Worm (Caenorhabditis elegans) whole organism, L3 larva: ENCODE results near the gene ubc-15.

Experiments
- R02D3.7 ChIP-seq: fragments of 150-350 bp; optimal IDR thresholded peaks from 2 replicates; lab custom pipeline; 2014; ENCODE audit warnings: missing biosample characterization, missing genetic modification characterization
- ZK546.5 ChIP-seq: sonication (generic microtip); optimal IDR thresholded peaks from 2 replicates; lab custom pipeline; 2017; ENCODE audit warnings: missing biosample characterization, missing genetic modification characterization
- aly-2 ChIP-seq: fragments of 150-350 bp; optimal IDR thresholded peaks from 2 replicates; lab custom pipeline; 2014; ENCODE audit warnings: missing biosample characterization, missing genetic modification characterization
- ama-1 ChIP-seq: fragments of 150-350 bp; optimal IDR thresholded peaks from 2 replicates; lab custom pipeline; 2018
- ceh-16 ChIP-seq: sonication (generic microtip); optimal IDR thresholded peaks from 2 replicates; lab custom pipeline; 2017; ENCODE audit warnings: missing biosample characterization, missing genetic modification characterization
- ceh-28 ChIP-seq: fragments of 150-350 bp; optimal IDR thresholded peaks from 2 replicates; lab custom pipeline; 2014; ENCODE audit warnings: missing biosample characterization, missing genetic modification reagents, missing genetic modification characterization
- ceh-9 ChIP-seq: sonication (generic microtip); optimal IDR thresholded peaks from 2 replicates; lab custom pipeline; 2018; ENCODE audit warnings: missing biosample characterization, missing genetic modification characterization
- daf-12 ChIP-seq: fragments of 150-350 bp; optimal IDR thresholded peaks from 2 replicates; lab custom pipeline; 2014; ENCODE audit warnings: missing biosample characterization, missing genetic modification reagents, missing genetic modification characterization
- egl-5 ChIP-seq: fragments of 150-350 bp; optimal IDR thresholded peaks from 2 replicates; lab custom pipeline; 2017; ENCODE audit warnings: missing biosample characterization, missing genetic modification reagents, missing genetic modification characterization, inconsistent platforms
- elt-1 ChIP-seq: fragments of 150-350 bp; optimal IDR thresholded peaks from 2 replicates; lab custom pipeline; 2014; ENCODE audit warnings: missing biosample characterization, missing genetic modification characterization
- elt-3 ChIP-seq, 3 experiments: fragments of 150-350 bp in 1 of 3; sonication (generic microtip) in 2 of 3; optimal IDR thresholded peaks; 2 replicates in 2 of 3; 4 replicates in 1 of 3; lab custom pipeline; 2014 to 2017; ENCODE audit warnings: missing biosample characterization in 3 of 3, missing genetic modification characterization in 3 of 3
- eor-1 ChIP-seq, 2 experiments: fragments of 150-350 bp; optimal IDR thresholded peaks; 2 replicates each; lab custom pipeline; 2014 to 2018; ENCODE audit warnings: missing biosample characterization in 2 of 2, missing genetic modification characterization in 2 of 2
- fkh-10 ChIP-seq: sonication (generic microtip); optimal IDR thresholded peaks from 2 replicates; lab custom pipeline; 2017; ENCODE audit warnings: missing biosample characterization, missing genetic modification reagents, missing genetic modification characterization
- fkh-2 ChIP-seq: fragments of 150-350 bp; optimal IDR thresholded peaks from 2 replicates; lab custom pipeline; 2014; ENCODE audit warnings: missing biosample characterization, missing genetic modification reagents, missing genetic modification characterization
- fos-1 ChIP-seq: fragments of 150-350 bp; optimal IDR thresholded peaks from 2 replicates; lab custom pipeline; 2014; ENCODE audit warnings: missing biosample characterization, missing genetic modification characterization
- hmg-11 ChIP-seq: sonication (generic microtip); optimal IDR thresholded peaks from 2 replicates; lab custom pipeline; 2016; ENCODE audit warnings: missing genetic modification characterization, missing compliant biosample characterization
- jun-1 ChIP-seq: fragments of 150-350 bp; optimal IDR thresholded peaks from 2 replicates; lab custom pipeline; 2014; ENCODE audit warnings: missing biosample characterization, missing genetic modification reagents, missing genetic modification characterization
- lin-15B ChIP-seq: fragments of 150-350 bp; optimal IDR thresholded peaks from 2 replicates; lab custom pipeline; 2014; ENCODE audit warnings: missing biosample characterization, missing genetic modification characterization
- lin-39 ChIP-seq: fragments of 150-350 bp; optimal IDR thresholded peaks from 2 replicates; lab custom pipeline; 2018; ENCODE audit warnings: missing biosample characterization, missing genetic modification reagents, missing genetic modification characterization
- mdl-1 ChIP-seq: fragments of 150-350 bp; optimal IDR thresholded peaks from 2 replicates; lab custom pipeline; 2014; ENCODE audit warnings: missing biosample characterization, missing genetic modification characterization
- mml-1 ChIP-seq: fragments of 150-350 bp; sonication (generic microtip); optimal IDR thresholded peaks from 3 replicates; lab custom pipeline; 2014; ENCODE audit warnings: missing biosample characterization, missing genetic modification characterization
- nhr-11 ChIP-seq: fragments of 150-350 bp; optimal IDR thresholded peaks from 2 replicates; lab custom pipeline; 2014; ENCODE audit warnings: missing biosample characterization, missing genetic modification characterization
- nhr-23 ChIP-seq: fragments of 150-350 bp; optimal IDR thresholded peaks from 2 replicates; lab custom pipeline; 2014; ENCODE audit warnings: missing biosample characterization, missing genetic modification reagents, missing genetic modification characterization
- nhr-237 ChIP-seq: fragments of 150-350 bp; optimal IDR thresholded peaks from 2 replicates; lab custom pipeline; 2014; ENCODE audit warnings: missing biosample characterization, missing genetic modification characterization
- nhr-25 ChIP-seq: sonication (generic microtip); optimal IDR thresholded peaks from 2 replicates; lab custom pipeline; 2017; ENCODE audit warnings: missing biosample characterization, missing genetic modification characterization
- nhr-28 ChIP-seq: fragments of 150-350 bp; optimal IDR thresholded peaks from 2 replicates; lab custom pipeline; 2014; ENCODE audit warnings: missing biosample characterization, missing genetic modification characterization
- nhr-43 ChIP-seq: sonication (generic microtip); optimal IDR thresholded peaks from 2 replicates; lab custom pipeline; 2016; ENCODE audit warnings: mild to moderate bottlenecking, missing genetic modification characterization, missing compliant biosample characterization; ENCODE audit not compliant: poor library complexity, severe bottlenecking
- nhr-67 ChIP-seq: fragments of 150-350 bp; optimal IDR thresholded peaks from 2 replicates; lab custom pipeline; 2014; ENCODE audit warnings: missing biosample characterization, missing genetic modification characterization
- nhr-76 ChIP-seq: fragments of 150-350 bp; sonication (generic microtip); optimal IDR thresholded peaks from 5 replicates; lab custom pipeline; 2014; ENCODE audit warnings: missing biosample characterization, missing genetic modification characterization
- nhr-77 ChIP-seq: fragments of 150-350 bp; optimal IDR thresholded peaks from 2 replicates; lab custom pipeline; 2014; ENCODE audit warnings: missing biosample characterization, missing genetic modification characterization
- pha-4 ChIP-seq: fragments of 150-350 bp; optimal IDR thresholded peaks from 2 replicates; lab custom pipeline; 2014; ENCODE audit warnings: missing biosample characterization, missing genetic modification reagents, missing genetic modification characterization
- pqm-1 ChIP-seq: fragments of 150-350 bp; optimal IDR thresholded peaks from 2 replicates; lab custom pipeline; 2017; ENCODE audit warnings: missing biosample characterization, missing genetic modification characterization, inconsistent platforms
- sea-2 ChIP-seq: fragments of 150-350 bp; sonication (generic microtip); optimal IDR thresholded peaks from 4 replicates; lab custom pipeline; 2014; ENCODE audit warnings: missing biosample characterization, missing genetic modification reagents, missing genetic modification characterization
- skn-1 ChIP-seq: fragments of 150-350 bp; optimal IDR thresholded peaks from 2 replicates; lab custom pipeline; 2014; ENCODE audit warnings: missing biosample characterization, missing genetic modification characterization
- snpc-4 ChIP-seq: fragments of 150-350 bp; optimal IDR thresholded peaks from 2 replicates; lab custom pipeline; 2014; ENCODE audit warnings: missing biosample characterization, missing genetic modification characterization
- tbx-2 ChIP-seq: sonication (generic microtip); optimal IDR thresholded peaks from 2 replicates; lab custom pipeline; 2016; ENCODE audit warnings: mild to moderate bottlenecking, missing genetic modification characterization, missing compliant biosample characterization
- unc-39 ChIP-seq: sonication (generic microtip); optimal IDR thresholded peaks from 4 replicates; lab custom pipeline; 2017; ENCODE audit warnings: missing biosample characterization, missing genetic modification characterization
- zag-1 ChIP-seq: fragments of 150-350 bp; optimal IDR thresholded peaks from 2 replicates; lab custom pipeline; 2014; ENCODE audit warnings: missing biosample characterization, missing genetic modification characterization

Gene ubc-15

DNA sequence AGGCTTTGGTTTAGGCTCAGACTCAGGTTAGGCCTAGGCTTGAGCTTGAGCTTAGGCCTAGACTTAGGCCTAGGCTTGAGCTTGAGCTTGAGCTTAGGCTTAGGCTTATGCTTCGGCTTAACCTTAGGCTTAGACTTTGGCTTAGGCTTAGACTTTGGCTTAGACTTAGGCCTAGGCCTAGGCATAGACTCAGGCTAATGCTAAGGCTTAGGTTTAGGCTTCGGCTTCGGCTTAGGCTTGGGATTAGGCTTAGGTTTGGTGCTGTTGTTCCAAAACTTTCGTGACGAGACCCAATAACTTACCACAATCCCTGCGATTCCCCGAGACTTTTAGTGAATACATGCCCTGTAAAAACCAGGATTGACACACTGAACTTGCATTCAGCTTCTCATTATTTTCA is 26.3 kb upstream of the ubc-15 start:
- TF ChIP-seq nhr-23 (tag; lab: Kevin White, UChicago), result no peak
- TF ChIP-seq eor-1 (tag; optimal IDR thresholded peaks at IDR 0.05; lab: Kevin White, UChicago), result no peak
- TF ChIP-seq lin-39 (tag; lab: Kevin White, UChicago), result no peak
- TF ChIP-seq elt-1 (tag; lab: Kevin White, UChicago), result no peak
- no peak for TF ChIP-seq nhr-237 (tag; lab: Kevin White, UChicago)
- no peak for TF ChIP-seq nhr-67 (tag; lab: Kevin White, UChicago)
- no peak for TF ChIP-seq jun-1
- no peak for TF ChIP-seq elt-3 (tag; optimal IDR thresholded peaks at IDR 0.05; lab: Kevin White, UChicago)
- no peak for TF ChIP-seq aly-2
- TF ChIP-seq nhr-43 (tag; lab: Kevin White, UChicago), result no peak
- no peak for TF ChIP-seq pha-4 (tag; lab: Kevin White, UChicago)
- no peak for TF ChIP-seq ceh-9
- no peak for TF ChIP-seq unc-39 (tag; lab: Kevin White, UChicago)
- TF ChIP-seq R02D3.7 (tag; lab: Kevin White, UChicago), result no peak
- TF ChIP-seq tbx-2 (tag; lab: Kevin White, UChicago), result no peak

DNA sequence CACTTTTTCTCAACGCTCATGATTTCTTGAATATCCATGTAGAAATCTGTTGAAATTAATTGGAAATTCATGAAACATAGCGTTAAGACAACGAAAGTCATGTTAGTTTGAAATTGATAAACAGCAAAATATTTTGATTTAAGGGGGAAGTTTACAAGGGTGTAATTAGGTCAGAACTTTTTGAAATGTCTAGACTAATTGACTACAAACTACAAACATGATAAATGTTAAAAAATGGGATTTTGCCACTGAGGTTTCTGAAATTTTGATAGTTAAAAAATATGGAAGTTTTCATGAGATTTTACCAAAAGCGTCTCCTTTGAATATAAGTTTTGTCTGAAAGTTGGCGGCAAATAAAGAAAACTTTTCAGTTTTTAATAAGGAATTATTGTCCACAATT is 24.4 kb upstream of the ubc-15 start, which contains the start of gene irld-65:
Gene irld-65, minus strand, starts transcription at position 101 of the 400 bp plus-strand sequence.
- TF ChIP-seq sea-2 (GFP tag; lab: Kevin White, UChicago) (no peak), ceh-9 (no peak), mdl-1 (tag; lab: Kevin White, UChicago) (no peak), lin-39 (tag; lab: Kevin White, UChicago) (no peak), ceh-16 (tag; lab: Kevin White, UChicago) (no peak), nhr-23 (tag; lab: Kevin White, UChicago) (no peak), egl-5 (no peak), fos-1 (tag; lab: Kevin White, UChicago) (no peak), fkh-2 (tag; lab: Kevin White, UChicago) (no peak), nhr-237 (tag; lab: Kevin White, UChicago) (no peak), nhr-67 (tag; lab: Kevin White, UChicago) (no peak), lin-15B (tag; lab: Kevin White, UChicago) (no peak), pqm-1 (tag; lab: Kevin White, UChicago) (no peak), nhr-25 (tag; lab: Kevin White, UChicago) (no peak), jun-1 (no peak), mml-1 (no peak), nhr-11 (tag; lab: Kevin White, UChicago) (no peak), R02D3.7 (tag; lab: Kevin White, UChicago) (no peak)

DNA sequence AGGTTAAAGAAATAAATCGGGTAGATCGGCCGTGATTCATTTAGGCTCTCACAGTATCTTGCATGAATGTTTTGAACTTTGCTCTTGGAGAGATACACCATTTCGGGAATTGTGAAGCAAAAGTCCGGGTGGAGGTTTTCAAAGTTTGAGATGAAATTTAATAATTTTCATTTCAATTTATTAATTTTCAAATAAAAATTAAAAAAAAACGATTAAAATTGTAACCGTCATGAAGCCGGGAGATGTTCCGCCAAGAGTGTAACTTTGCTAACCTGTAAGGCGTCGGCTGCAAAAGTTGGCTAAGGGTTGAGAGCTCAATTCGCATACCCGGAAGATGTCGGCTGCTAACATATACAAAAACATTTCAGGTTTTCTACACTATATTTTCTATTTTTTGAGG is 20.9 kb upstream of the ubc-15 start, which contains the start of gene irld-67:
Gene irld-67, minus strand, starts transcription at position 101 of the 400 bp plus-strand sequence.
- TF ChIP-seq elt-1 (tag; lab: Kevin White, UChicago) (no peak), ama-1 (lab: Kevin White, UChicago) (no peak), fos-1 (tag; lab: Kevin White, UChicago) (no peak), mdl-1 (tag; lab: Kevin White, UChicago) (no peak), nhr-28 (tag; lab: Kevin White, UChicago) (no peak), skn-1 (no peak), elt-3 (tag; optimal IDR thresholded peaks at IDR 0.05; lab: Kevin White, UChicago) (no peak), ceh-16 (tag; lab: Kevin White, UChicago) (no peak), hmg-11 (tag; lab: Kevin White, UChicago) (no peak), ZK546.5 (tag; lab: Kevin White, UChicago) (no peak)

DNA sequence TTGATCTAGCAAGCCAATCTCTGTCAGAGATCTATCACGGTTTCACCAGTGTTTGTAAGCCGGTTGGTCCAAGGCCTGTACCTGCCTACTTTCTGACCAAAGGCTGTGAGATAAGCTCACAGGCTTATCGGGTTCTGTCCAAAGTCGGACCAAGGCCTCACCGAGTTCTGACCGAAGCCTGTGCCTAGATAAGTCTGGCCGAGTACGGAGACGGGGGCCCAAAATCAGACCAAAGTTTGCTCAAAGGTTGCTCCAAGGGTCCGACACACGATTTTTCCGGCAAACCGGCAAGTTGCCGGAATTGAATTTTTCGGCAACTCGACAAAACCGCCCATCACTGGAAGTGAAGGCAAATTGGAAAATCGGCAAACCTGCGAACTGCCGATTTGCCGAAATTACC is 18.2 kb upstream of the ubc-15 start:
- TF ChIP-seq daf-12 (tag; lab: Kevin White, UChicago) (no peak), R02D3.7 (tag; lab: Kevin White, UChicago) (no peak), ceh-28 (tag; lab: Kevin White, UChicago) (no peak), nhr-77 (tag; lab: Kevin White, UChicago) (no peak), fkh-10 (GFP tag; lab: Kevin White, UChicago) (no peak), zag-1 (tag; lab: Kevin White, UChicago) (no peak), snpc-4 (no peak), mml-1 (no peak), aly-2 (no peak), nhr-76 (tag; lab: Kevin White, UChicago) (no peak), elt-1 (tag; lab: Kevin White, UChicago) (no peak), nhr-28 (tag; lab: Kevin White, UChicago) (no peak), fkh-2 (tag; lab: Kevin White, UChicago) (no peak), hmg-11 (tag; lab: Kevin White, UChicago) (no peak), ama-1 (lab: Kevin White, UChicago) (no peak)
